Fruit fly (Drosophila melanogaster): Measurements from ENCODE around the gene lectin-37Db.

DNA sequence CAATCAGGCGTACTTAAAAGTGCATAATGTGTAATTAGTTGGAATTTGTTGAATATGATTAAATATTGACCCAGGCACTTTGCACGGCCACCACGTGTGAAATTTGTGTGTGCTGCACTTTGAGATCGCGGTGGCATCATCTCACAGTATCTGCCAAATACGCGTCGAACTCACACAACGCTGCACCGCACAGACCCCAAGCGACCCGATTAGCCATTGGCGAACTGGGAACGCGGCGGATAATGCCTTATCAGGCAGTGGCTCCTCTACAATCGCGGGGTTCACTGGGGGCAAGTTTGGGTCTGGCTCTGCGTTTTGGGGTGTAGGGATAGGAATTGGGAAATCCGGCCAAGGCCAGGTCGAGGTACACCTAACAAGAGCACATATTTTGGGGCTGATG, 36.3 kb downstream of the lectin-37Db start:
- TF ChIP-seq CG12605 (GFP tag; IDR thresholded peaks at IDR 0.05) (no peak), EcR (GFP tag; optimal IDR thresholded peaks at IDR 0.05) (no peak), Ets98B (GFP tag; IDR thresholded peaks at IDR 0.05) (no peak)
